Worm (Caenorhabditis elegans): ENCODE measurements around the gene C36B7.3.

The C36B7.3 gene

ce11 chrX:7076485-7076884 is 25.1 kb upstream of the C36B7.3 start:
- TF ChIP-seq egl-5 (tag; optimal IDR thresholded peaks at IDR 0.05) (no peak), ceh-16 (tag; optimal IDR thresholded peaks at IDR 0.05) (no peak), nhr-237 (tag; optimal IDR thresholded peaks at IDR 0.05) (no peak), elt-1 (tag; optimal IDR thresholded peaks at IDR 0.05) (no peak), jun-1 (tag; optimal IDR thresholded peaks at IDR 0.05) (no peak), ceh-9 (tag; optimal IDR thresholded peaks at IDR 0.05) (no peak), unc-39 (tag; optimal IDR thresholded peaks at IDR 0.05) (no peak), daf-12 (tag; optimal IDR thresholded peaks at IDR 0.05) (no peak), nhr-77 (tag; optimal IDR thresholded peaks at IDR 0.05) (no peak), mdl-1 (tag; optimal IDR thresholded peaks at IDR 0.05) (no peak), lin-39 (tag; optimal IDR thresholded peaks at IDR 0.05) (no peak)

ce11 chrX:7085067-7085466 is 16.5 kb upstream of the C36B7.3 start, which contains the start of gene Y1B5A.1:
Gene Y1B5A.1 (plus strand): TSS chrX:7085367.
- TF ChIP-seq hmg-11 (tag; optimal IDR thresholded peaks at IDR 0.05) (no peak), mdl-1 (tag; optimal IDR thresholded peaks at IDR 0.05) (no peak), ceh-9 (tag; optimal IDR thresholded peaks at IDR 0.05) (no peak), nhr-43 (tag; optimal IDR thresholded peaks at IDR 0.05; ENCODE audit: poor library complexity, severe bottlenecking) (no peak)

ce11 chrX:7085912-7086311 is 15.7 kb upstream of the C36B7.3 start, which contains the start of gene C36B7.4:
Gene C36B7.4 (minus strand): TSS chrX:7086012.
- TF ChIP-seq snpc-4 (tag; optimal IDR thresholded peaks at IDR 0.05) (no peak), ZK546.5 (tag; optimal IDR thresholded peaks at IDR 0.05) (no peak), mml-1 (tag; optimal IDR thresholded peaks at IDR 0.05) (no peak), unc-39 (tag; optimal IDR thresholded peaks at IDR 0.05) (no peak), elt-1 (tag; optimal IDR thresholded peaks at IDR 0.05) (no peak), ceh-82 (tag; optimal IDR thresholded peaks at IDR 0.05) (no peak), R02D3.7 (tag; optimal IDR thresholded peaks at IDR 0.05) (no peak), egl-5 (tag; optimal IDR thresholded peaks at IDR 0.05) (no peak), lin-15B (tag; optimal IDR thresholded peaks at IDR 0.05) (no peak), nhr-12 (tag; optimal IDR thresholded peaks at IDR 0.05) (no peak), eor-1 (tag; optimal IDR thresholded peaks at IDR 0.05) (no peak)

ce11 chrX:7096349-7096748 is 5.2 kb upstream of the C36B7.3 start, which contains the start of gene C36B7.5:
Gene C36B7.5 (minus strand): TSS chrX:7096449.
- TF ChIP-seq ama-1 (optimal IDR thresholded peaks at IDR 0.05) (no peak), ZK546.5 (tag; optimal IDR thresholded peaks at IDR 0.05) (no peak), elt-3 (tag; optimal IDR thresholded peaks at IDR 0.05) (no peak)

ce11 chrX:7099049-7099448 is 2.5 kb upstream of the C36B7.3 start:
- TF ChIP-seq ztf-4 (tag; optimal IDR thresholded peaks at IDR 0.05) (no peak), lin-39 (tag; optimal IDR thresholded peaks at IDR 0.05) (no peak)

- TF ChIP-seq ceh-82 (tag; optimal IDR thresholded peaks at IDR 0.05) (no peak), nhr-11 (tag; optimal IDR thresholded peaks at IDR 0.05) (no peak), nhr-237 (tag; optimal IDR thresholded peaks at IDR 0.05) (no peak), fkh-2 (tag; optimal IDR thresholded peaks at IDR 0.05) (no peak), nhr-28 (tag; optimal IDR thresholded peaks at IDR 0.05) (no peak), eor-1 (tag; optimal IDR thresholded peaks at IDR 0.05) (no peak), nhr-12 (tag; optimal IDR thresholded peaks at IDR 0.05) (no peak), egl-27 (tag; optimal IDR thresholded peaks at IDR 0.05) (no peak), elt-2 (tag; optimal IDR thresholded peaks at IDR 0.05) (peak; percentile 36), fos-1 (tag; optimal IDR thresholded peaks at IDR 0.05) (no peak), unc-62 (GFP tag; optimal IDR thresholded peaks at IDR 0.05) (no peak), egl-5 (tag; optimal IDR thresholded peaks at IDR 0.05) (no peak), R02D3.7 (tag; optimal IDR thresholded peaks at IDR 0.05) (no peak), nfya-1 (tag; optimal IDR thresholded peaks at IDR 0.05; ENCODE audit: insufficient read depth) (no peak), fkh-10 (GFP tag; optimal IDR thresholded peaks at IDR 0.05) (no peak), elt-3 (tag; optimal IDR thresholded peaks at IDR 0.05) (no peak), lin-15B (tag; optimal IDR thresholded peaks at IDR 0.05) (peak; percentile 49), aly-2 (tag; optimal IDR thresholded peaks at IDR 0.05) (no peak), skn-1 (tag; optimal IDR thresholded peaks at IDR 0.05) (no peak), lin-39 (tag; optimal IDR thresholded peaks at IDR 0.05) (no peak), mdl-1 (tag; optimal IDR thresholded peaks at IDR 0.05) (no peak), snpc-4 (tag; optimal IDR thresholded peaks at IDR 0.05) (peak; percentile 17), daf-12 (tag; optimal IDR thresholded peaks at IDR 0.05) (no peak), ceh-9 (tag; optimal IDR thresholded peaks at IDR 0.05) (no peak), nhr-25 (tag; optimal IDR thresholded peaks at IDR 0.05) (peak; percentile 52), mml-1 (tag; optimal IDR thresholded peaks at IDR 0.05) (no peak), zag-1 (tag; optimal IDR thresholded peaks at IDR 0.05) (no peak), nhr-43 (tag; optimal IDR thresholded peaks at IDR 0.05; ENCODE audit: poor library complexity, severe bottlenecking) (no peak), nhr-23 (tag; optimal IDR thresholded peaks at IDR 0.05) (peak; percentile 36), ceh-16 (tag; optimal IDR thresholded peaks at IDR 0.05) (no peak), nhr-77 (tag; optimal IDR thresholded peaks at IDR 0.05) (no peak), nhr-76 (tag; optimal IDR thresholded peaks at IDR 0.05) (no peak), ama-1 (optimal IDR thresholded peaks at IDR 0.05) (no peak), ceh-28 (tag; optimal IDR thresholded peaks at IDR 0.05) (no peak), elt-1 (tag; optimal IDR thresholded peaks at IDR 0.05) (no peak), nhr-67 (tag; optimal IDR thresholded peaks at IDR 0.05) (no peak), jun-1 (tag; optimal IDR thresholded peaks at IDR 0.05) (no peak)
Measured at ce11 chrX:7100290-7100689, 1.3 kb upstream of the C36B7.3 start, which contains the start of gene C36B7.6. Gene C36B7.6 (minus strand): TSS chrX:7100338.

Data from whole organism, L3 larva.